Worm (Caenorhabditis elegans) whole organism, midembryonic: ENCODE data around the gene F41C3.7.

Experiments used
- T22C8.4 ChIP-seq: fragments of 200-800 bp; sonication (Bioruptor generic); IDR thresholded peaks from 2 replicates; pipeline ENCODE4 v1.3.6; 2022; ENCODE audit warnings: missing genetic modification characterization, missing compliant biosample characterization
- cog-1 ChIP-seq: sonication (generic microtip); optimal IDR thresholded peaks from 2 replicates; lab custom pipeline; 2016; ENCODE audit warnings: missing genetic modification characterization, missing compliant biosample characterization
- flt-1 ChIP-seq: fragments of 200-800 bp; sonication (Bioruptor generic); IDR thresholded peaks from 2 replicates; pipeline ENCODE4 v1.3.6; 2022; ENCODE audit warnings: missing genetic modification characterization, missing compliant biosample characterization
- med-1 ChIP-seq: sonication (generic microtip); optimal IDR thresholded peaks from 2 replicates; lab custom pipeline; 2017; ENCODE audit warnings: missing genetic modification characterization, mild to moderate bottlenecking, missing compliant biosample characterization, antibody characterized with exemption, missing genetic modification reagents; ENCODE audit not compliant: insufficient read depth
- ref-1 ChIP-seq: fragments of 200-800 bp; sonication (Bioruptor generic); conservative IDR thresholded peaks from 2 replicates; pipeline ENCODE4 v1.3.6; 2022; ENCODE audit warnings: missing genetic modification reagents, missing genetic modification characterization, missing compliant biosample characterization
- ztf-29 ChIP-seq: fragments of 200-800 bp; sonication (Bioruptor generic); IDR thresholded peaks from 2 replicates; pipeline ENCODE4 v1.3.6; 2022; ENCODE audit warnings: missing genetic modification reagents, missing genetic modification characterization, missing compliant biosample characterization

DNA sequence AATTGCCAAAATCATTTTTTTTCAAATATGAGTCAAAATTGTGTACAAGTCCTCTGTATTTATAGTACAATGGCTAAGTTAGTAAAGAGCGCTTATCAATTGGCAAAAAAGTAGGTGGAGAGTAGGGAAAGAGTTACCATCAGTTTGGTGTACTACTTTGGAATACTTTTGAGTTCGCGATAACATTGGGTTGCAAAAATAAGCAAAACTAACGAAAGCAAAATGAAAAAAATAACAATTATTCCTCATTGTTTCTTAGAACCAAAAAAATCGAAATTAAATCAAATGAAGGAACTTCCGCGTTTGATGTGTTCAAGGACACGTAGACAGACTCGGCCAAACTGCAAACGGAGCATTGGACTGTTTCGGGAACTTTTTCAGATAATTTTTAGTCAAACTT, 26.9 kb downstream of the F41C3.7 start, which contains the start of gene C27D9.2:
- no peak for TF ChIP-seq T22C8.4
- no peak for TF ChIP-seq ref-1 (GFP tag; lab: Robert Waterston, UW)
- no peak for TF ChIP-seq ztf-29
- TF ChIP-seq cog-1 (tag; lab: Kevin White, UChicago), result no peak
- TF ChIP-seq med-1 (GFP tag; lab: Kevin White, UChicago), result no peak
- TF ChIP-seq flt-1 (GFP tag; lab: Robert Waterston, UW), result no peak
